Comparison of ENCODE assay signal across 5 worm cellular contexts in genomic region chrIII:9850877-9851276, ce11.
A peak's percentile ranks its signal among the peaks of the same experiment; 100 is the strongest.
TF ChIP-seq lines count a peak whose summit lies in the region.

No protein-coding gene starts in this region.

TF ChIP-seq in whole organism, L1 larva, 84 proteins besides CTCF, POLR2A, EP300 and RAD21:
- TF ChIP-seq nhr-85 (tag; lab: Kevin White, UChicago) (peak; percentile 64), Y116A8C.19 (tag; optimal IDR thresholded peaks at IDR 0.05; lab: Kevin White, UChicago; ENCODE audit: borderline replicate concordance) (no peak), snu-23 (GFP tag; optimal IDR thresholded peaks at IDR 0.05; lab: Kevin White, UChicago) (peak; percentile 5), isw-1 (GFP tag; IDR thresholded peaks at IDR 0.05; lab: Robert Waterston, UW) (no peak), lin-14 (GFP tag; optimal IDR thresholded peaks at IDR 0.05; lab: Kevin White, UChicago) (peak; percentile 31), mep-1 (tag; optimal IDR thresholded peaks at IDR 0.05; lab: Kevin White, UChicago) (peak; percentile 28), nhr-90 (tag; optimal IDR thresholded peaks at IDR 0.05; lab: Kevin White, UChicago; ENCODE audit: poor library complexity) (peak; percentile 0), nhr-19 (GFP tag; conservative IDR thresholded peaks at IDR 0.05; lab: Robert Waterston, UW) (peak; percentile 10; the same call in 1 of the 2 replicates), nhr-11 (tag; optimal IDR thresholded peaks at IDR 0.05; lab: Kevin White, UChicago) (no peak), lin-35 (GFP tag; optimal IDR thresholded peaks at IDR 0.05; lab: Kevin White, UChicago) (peak in 1 of 2 experiments; percentile 8), nhr-71 (tag; optimal IDR thresholded peaks at IDR 0.05; lab: Kevin White, UChicago) (peak; percentile 7)

TF ChIP-seq in whole organism, L2 larva, 48 proteins besides CTCF, POLR2A, EP300 and RAD21:
- TF ChIP-seq fos-1 (tag; optimal IDR thresholded peaks at IDR 0.05; lab: Kevin White, UChicago) (peak; percentile 6), Y55F3AM.14 (GFP tag; optimal IDR thresholded peaks at IDR 0.05; lab: Kevin White, UChicago) (no peak)

TF ChIP-seq in whole organism, L3 larva, 47 proteins besides CTCF, POLR2A, EP300 and RAD21:
- TF ChIP-seq nhr-237 (tag; optimal IDR thresholded peaks at IDR 0.05; lab: Kevin White, UChicago) (no peak), pqm-1 (tag; optimal IDR thresholded peaks at IDR 0.05; lab: Kevin White, UChicago) (peak; percentile 49), ztf-11 (tag; optimal IDR thresholded peaks at IDR 0.05; lab: Kevin White, UChicago) (no peak), ZK546.5 (tag; optimal IDR thresholded peaks at IDR 0.05; lab: Kevin White, UChicago) (no peak), ceh-82 (tag; optimal IDR thresholded peaks at IDR 0.05; lab: Kevin White, UChicago) (no peak), elt-2 (tag; optimal IDR thresholded peaks at IDR 0.05; lab: Kevin White, UChicago) (peak; percentile 21), fkh-2 (tag; optimal IDR thresholded peaks at IDR 0.05; lab: Kevin White, UChicago) (no peak), pha-4 (tag; optimal IDR thresholded peaks at IDR 0.05; lab: Kevin White, UChicago) (no peak)

TF ChIP-seq in whole organism, L4 larva, 104 proteins besides CTCF, POLR2A, EP300 and RAD21:
- TF ChIP-seq ceh-62 (tag; optimal IDR thresholded peaks at IDR 0.05; lab: Kevin White, UChicago) = no peak
- TF ChIP-seq gei-8 (GFP tag; optimal IDR thresholded peaks at IDR 0.05; lab: Kevin White, UChicago) = no peak
- TF ChIP-seq madf-9 (GFP tag; conservative IDR thresholded peaks at IDR 0.05; lab: Robert Waterston, UW) = no peak
- TF ChIP-seq nhr-237 (tag; optimal IDR thresholded peaks at IDR 0.05; lab: Kevin White, UChicago) = no peak
- TF ChIP-seq mep-1 (tag; optimal IDR thresholded peaks at IDR 0.05; lab: Kevin White, UChicago) = no peak
- no peak for TF ChIP-seq unc-62 (GFP tag; optimal IDR thresholded peaks at IDR 0.05 in 1 of 2; lab: Kevin White, UChicago)
- no peak for TF ChIP-seq unc-62 (tag; optimal IDR thresholded peaks at IDR 0.05; lab: Kevin White, UChicago)
- no peak for TF ChIP-seq lsy-2 (tag; optimal IDR thresholded peaks at IDR 0.05; lab: Kevin White, UChicago)
- TF ChIP-seq daf-16 (GFP tag; optimal IDR thresholded peaks at IDR 0.05; lab: Kevin White, UChicago) = no peak
- TF ChIP-seq daf-16 (tag; optimal IDR thresholded peaks at IDR 0.05; lab: Kevin White, UChicago) = peak; percentile 62
- TF ChIP-seq spr-1 (tag; optimal IDR thresholded peaks at IDR 0.05; lab: Kevin White, UChicago) = no peak
- no peak for TF ChIP-seq lin-38 (GFP tag; IDR thresholded peaks at IDR 0.05; lab: Robert Waterston, UW)
- TF ChIP-seq nhr-48 (tag; optimal IDR thresholded peaks at IDR 0.05; lab: Kevin White, UChicago) = no peak
- no peak for TF ChIP-seq skn-1 (tag; optimal IDR thresholded peaks at IDR 0.05; lab: Kevin White, UChicago)
- TF ChIP-seq mxl-2 (GFP tag; conservative IDR thresholded peaks at IDR 0.05; lab: Robert Waterston, UW) = no peak
- peak; percentile 51 for TF ChIP-seq nhr-28 (tag; optimal IDR thresholded peaks at IDR 0.05; lab: Kevin White, UChicago)
- TF ChIP-seq zfp-2 (tag; optimal IDR thresholded peaks at IDR 0.05; lab: Kevin White, UChicago) = no peak
- no peak for TF ChIP-seq lin-39 (tag; optimal IDR thresholded peaks at IDR 0.05; lab: Kevin White, UChicago)
- peak; percentile 18 for TF ChIP-seq hlh-11 (tag; optimal IDR thresholded peaks at IDR 0.05; lab: Kevin White, UChicago)
- TF ChIP-seq nhr-10 (tag; optimal IDR thresholded peaks at IDR 0.05; lab: Kevin White, UChicago) = peak; percentile 10
- no peak for TF ChIP-seq egl-43 (GFP tag; IDR thresholded peaks at IDR 0.05; lab: Robert Waterston, UW)
- TF ChIP-seq zfp-3 (GFP tag; conservative IDR thresholded peaks at IDR 0.05; lab: Robert Waterston, UW) = no peak
- peak; percentile 39; the same call in 1 of the 2 replicates for TF ChIP-seq dmd-6 (GFP tag; IDR thresholded peaks at IDR 0.05; lab: Robert Waterston, UW)
- no peak for TF ChIP-seq spr-3 (GFP tag; optimal IDR thresholded peaks at IDR 0.05; lab: Kevin White, UChicago)
- TF ChIP-seq fos-1 (tag; optimal IDR thresholded peaks at IDR 0.05; lab: Kevin White, UChicago) = no peak
- TF ChIP-seq lin-1 (GFP tag; IDR thresholded peaks at IDR 0.05; lab: Robert Waterston, UW) = no peak
- no peak for TF ChIP-seq daf-19 (GFP tag; conservative IDR thresholded peaks at IDR 0.05; lab: Robert Waterston, UW)
- no peak for TF ChIP-seq nhr-25 (tag; optimal IDR thresholded peaks at IDR 0.05; lab: Kevin White, UChicago; ENCODE audit: borderline replicate concordance, insufficient read depth)
- peak; percentile 8 for TF ChIP-seq dve-1 (tag; optimal IDR thresholded peaks at IDR 0.05; lab: Kevin White, UChicago; ENCODE audit: insufficient read depth)
- no peak for TF ChIP-seq nhr-76 (tag; optimal IDR thresholded peaks at IDR 0.05; lab: Kevin White, UChicago)
- no peak for TF ChIP-seq cey-2 (tag; optimal IDR thresholded peaks at IDR 0.05; lab: Kevin White, UChicago; ENCODE audit: borderline replicate concordance, insufficient read depth)
- TF ChIP-seq hif-1 (tag; optimal IDR thresholded peaks at IDR 0.05; lab: Kevin White, UChicago) = no peak
- TF ChIP-seq ceh-44 (GFP tag; IDR thresholded peaks at IDR 0.05; lab: Robert Waterston, UW) = no peak

TF ChIP-seq in whole organism, young adult, 124 proteins besides CTCF, POLR2A, EP300 and RAD21:
- TF ChIP-seq nhr-80 (tag; optimal IDR thresholded peaks at IDR 0.05; lab: Kevin White, UChicago) = peak; percentile 47
- no peak for TF ChIP-seq C06A6.2 (GFP tag; conservative IDR thresholded peaks at IDR 0.05; lab: Robert Waterston, UW)
- no peak for TF ChIP-seq ztf-25 (GFP tag; IDR thresholded peaks at IDR 0.05; lab: Robert Waterston, UW)
